Fruit fly (Drosophila melanogaster) whole organism, prepupa: ENCODE data around the gene CG43137.

Experiments used
- CG10631 ChIP-seq: fragments of 200-800 bp; sonication (Bioruptor generic); optimal IDR thresholded peaks from 2 replicates; lab custom pipeline; 2016; ENCODE audit warnings: missing biosample characterization, missing genetic modification characterization
- CG10669 ChIP-seq: fragments of 200-800 bp; sonication (Bioruptor generic); optimal IDR thresholded peaks from 3 replicates; lab custom pipeline; 2018; ENCODE audit warnings: missing biosample characterization, mild to moderate bottlenecking, missing genetic modification characterization, moderate library complexity
- CG11294 ChIP-seq: fragments of 200-800 bp; sonication (Bioruptor generic); IDR thresholded peaks from 2 replicates; pipeline ENCODE4 v1.3.6; 2022; ENCODE audit warnings: missing biosample characterization, missing genetic modification characterization
- CG11762 ChIP-seq: fragments of 200-800 bp; sonication (Bioruptor generic); optimal IDR thresholded peaks from 3 replicates; lab custom pipeline; 2016; ENCODE audit warnings: missing biosample characterization, missing genetic modification characterization; ENCODE audit not compliant: insufficient read depth
- CG1621 ChIP-seq: fragments of 200-800 bp; sonication (Bioruptor generic); optimal IDR thresholded peaks from 3 replicates; lab custom pipeline; 2018; ENCODE audit warnings: missing biosample characterization, mild to moderate bottlenecking, missing genetic modification characterization
- CG16779 ChIP-seq: fragments of 200-800 bp; sonication (Bioruptor generic); optimal IDR thresholded peaks from 3 replicates; lab custom pipeline; 2017; ENCODE audit warnings: missing biosample characterization, mild to moderate bottlenecking, missing genetic modification characterization
- CG31627 ChIP-seq: fragments of 200-800 bp; sonication (Bioruptor generic); optimal IDR thresholded peaks from 3 replicates; lab custom pipeline; 2016; ENCODE audit warnings: missing biosample characterization, missing genetic modification characterization
- CG32006 ChIP-seq: fragments of 200-800 bp; sonication (Bioruptor generic); optimal IDR thresholded peaks from 3 replicates; lab custom pipeline; 2017; ENCODE audit warnings: missing biosample characterization, mild to moderate bottlenecking, missing genetic modification characterization
- CG34406 ChIP-seq: fragments of 200-800 bp; sonication (Bioruptor generic); optimal IDR thresholded peaks from 3 replicates; lab custom pipeline; 2016; ENCODE audit warnings: missing biosample characterization, missing genetic modification characterization
- CG3919 ChIP-seq: fragments of 200-800 bp; sonication (Bioruptor generic); optimal IDR thresholded peaks from 3 replicates; lab custom pipeline; 2016; ENCODE audit warnings: missing biosample characterization, missing genetic modification characterization
- CG4318 ChIP-seq: fragments of 200-800 bp; sonication (Bioruptor generic); optimal IDR thresholded peaks from 3 replicates; lab custom pipeline; 2017; ENCODE audit warnings: missing biosample characterization, mild to moderate bottlenecking, missing genetic modification characterization
- CG6276 ChIP-seq: fragments of 200-800 bp; sonication (Bioruptor generic); optimal IDR thresholded peaks from 2 replicates; lab custom pipeline; 2017; ENCODE audit warnings: missing biosample characterization, mild to moderate bottlenecking, missing genetic modification characterization
- CG6808 ChIP-seq: fragments of 200-800 bp; sonication (Bioruptor generic); optimal IDR thresholded peaks from 3 replicates; lab custom pipeline; 2017; ENCODE audit warnings: missing biosample characterization, missing genetic modification characterization, mild to moderate bottlenecking, moderate library complexity, missing genetic modification reagents
- CG6854 ChIP-seq: fragments of 200-800 bp; sonication (Bioruptor generic); optimal IDR thresholded peaks from 2 replicates; lab custom pipeline; 2017; ENCODE audit warnings: missing biosample characterization, mild to moderate bottlenecking, missing genetic modification characterization
- CG7368 ChIP-seq: fragments of 200-800 bp; sonication (Bioruptor generic); optimal IDR thresholded peaks from 3 replicates; lab custom pipeline; 2016; ENCODE audit warnings: missing biosample characterization, missing genetic modification characterization
- CG8119 ChIP-seq: fragments of 200-800 bp; sonication (Bioruptor generic); IDR thresholded peaks from 3 replicates; pipeline ENCODE4 v1.3.6; 2022; ENCODE audit warnings: missing biosample characterization, missing genetic modification characterization
- CG8319 ChIP-seq: fragments of 200-800 bp; sonication (Bioruptor generic); optimal IDR thresholded peaks from 3 replicates; lab custom pipeline; 2016; ENCODE audit warnings: missing biosample characterization, missing genetic modification characterization
- CG8632 ChIP-seq: fragments of 200-800 bp; sonication (Bioruptor generic); optimal IDR thresholded peaks from 3 replicates; lab custom pipeline; 2016; ENCODE audit warnings: missing biosample characterization, missing genetic modification characterization
- CG9139 ChIP-seq: fragments of 200-800 bp; sonication (Bioruptor generic); optimal IDR thresholded peaks from 3 replicates; lab custom pipeline; 2017; ENCODE audit warnings: missing biosample characterization, mild to moderate bottlenecking, missing genetic modification characterization
- Eip75B ChIP-seq: fragments of 200-800 bp; sonication (Bioruptor generic); optimal IDR thresholded peaks from 3 replicates; lab custom pipeline; 2016; ENCODE audit warnings: missing biosample characterization, missing genetic modification characterization
- Eip78C ChIP-seq: fragments of 200-800 bp; sonication (Bioruptor generic); peaks from one replicate; lab custom pipeline; 2016; ENCODE audit warnings: missing biosample characterization, missing genetic modification characterization
- Ets96B ChIP-seq: fragments of 200-800 bp; optimal IDR thresholded peaks from 2 replicates; lab custom pipeline; 2019; ENCODE audit warnings: missing biosample characterization, mild to moderate bottlenecking, missing genetic modification characterization, moderate library complexity
- Gug ChIP-seq: fragments of 200-800 bp; sonication (Bioruptor generic); IDR thresholded peaks from 2 replicates; pipeline ENCODE4 v1.3.6; 2022; ENCODE audit warnings: missing biosample characterization, missing genetic modification characterization
- Hr4 ChIP-seq: fragments of 200-800 bp; sonication (Bioruptor generic); optimal IDR thresholded peaks from 3 replicates; lab custom pipeline; 2016; ENCODE audit warnings: missing biosample characterization, missing genetic modification characterization
- Met ChIP-seq: fragments of 200-800 bp; sonication (Bioruptor generic); optimal IDR thresholded peaks from 3 replicates; lab custom pipeline; 2016; ENCODE audit warnings: missing biosample characterization, missing genetic modification characterization
- OdsH ChIP-seq: fragments of 200-800 bp; sonication (Bioruptor generic); optimal IDR thresholded peaks from 3 replicates; lab custom pipeline; 2016; ENCODE audit warnings: missing biosample characterization, missing genetic modification characterization
- Sox15 ChIP-seq: fragments of 200-800 bp; sonication (Bioruptor generic); optimal IDR thresholded peaks from 3 replicates; lab custom pipeline; 2016; ENCODE audit warnings: missing biosample characterization, missing genetic modification characterization
- acj6 ChIP-seq: fragments of 200-800 bp; sonication (Bioruptor generic); optimal IDR thresholded peaks from 3 replicates; lab custom pipeline; 2016; ENCODE audit warnings: missing biosample characterization, missing genetic modification characterization
- dsx ChIP-seq: fragments of 200-800 bp; optimal IDR thresholded peaks from 3 replicates; lab custom pipeline; 2019; ENCODE audit warnings: missing biosample characterization, mild to moderate bottlenecking, missing genetic modification characterization, moderate library complexity; ENCODE audit not compliant: poor library complexity, severe bottlenecking
- eg ChIP-seq: fragments of 200-800 bp; sonication (Bioruptor generic); IDR thresholded peaks from 3 replicates; pipeline ENCODE4 v1.3.6; 2022; ENCODE audit warnings: missing biosample characterization, missing genetic modification characterization
- esn ChIP-seq: fragments of 200-800 bp; sonication (Bioruptor generic); optimal IDR thresholded peaks from 2 replicates; lab custom pipeline; 2016; ENCODE audit warnings: missing biosample characterization, mild to moderate bottlenecking, missing genetic modification characterization, moderate library complexity
- fd59A ChIP-seq: fragments of 200-800 bp; sonication (Bioruptor generic); optimal IDR thresholded peaks from 2 replicates; lab custom pipeline; 2017; ENCODE audit warnings: missing biosample characterization, mild to moderate bottlenecking, missing genetic modification characterization, missing genetic modification reagents
- fkh ChIP-seq: fragments of 200-800 bp; sonication (Bioruptor generic); optimal IDR thresholded peaks from 3 replicates; lab custom pipeline; 2017; ENCODE audit warnings: missing biosample characterization, mild to moderate bottlenecking, missing genetic modification characterization, moderate library complexity
- salr ChIP-seq, 2 experiments: fragments of 200-800 bp; sonication (Bioruptor generic); optimal IDR thresholded peaks; 3 replicates each; lab custom pipeline; 2016 to 2018; ENCODE audit warnings: missing biosample characterization in 2 of 2, missing genetic modification characterization in 2 of 2, mild to moderate bottlenecking in 1 of 2
- spab ChIP-seq: fragments of 200-800 bp; sonication (Bioruptor generic); optimal IDR thresholded peaks from 2 replicates; lab custom pipeline; 2017; ENCODE audit warnings: missing biosample characterization, mild to moderate bottlenecking, missing genetic modification characterization, missing genetic modification reagents
- ss ChIP-seq, 2 experiments: fragments of 200-800 bp; sonication (Bioruptor generic); optimal IDR thresholded peaks; 2 replicates in 1 of 2; 3 replicates in 1 of 2; lab custom pipeline; 2017 to 2018; ENCODE audit warnings: mild to moderate bottlenecking in 2 of 2, missing biosample characterization in 2 of 2, missing genetic modification characterization in 2 of 2, moderate library complexity in 1 of 2
- topi ChIP-seq: fragments of 200-800 bp; sonication (Bioruptor generic); optimal IDR thresholded peaks from 3 replicates; lab custom pipeline; 2016; ENCODE audit warnings: missing biosample characterization, missing genetic modification characterization
- vri ChIP-seq: fragments of 200-800 bp; sonication (Bioruptor generic); optimal IDR thresholded peaks from 3 replicates; lab custom pipeline; 2016; ENCODE audit warnings: missing biosample characterization, mild to moderate bottlenecking, missing genetic modification characterization

The CG43137 gene

DNA sequence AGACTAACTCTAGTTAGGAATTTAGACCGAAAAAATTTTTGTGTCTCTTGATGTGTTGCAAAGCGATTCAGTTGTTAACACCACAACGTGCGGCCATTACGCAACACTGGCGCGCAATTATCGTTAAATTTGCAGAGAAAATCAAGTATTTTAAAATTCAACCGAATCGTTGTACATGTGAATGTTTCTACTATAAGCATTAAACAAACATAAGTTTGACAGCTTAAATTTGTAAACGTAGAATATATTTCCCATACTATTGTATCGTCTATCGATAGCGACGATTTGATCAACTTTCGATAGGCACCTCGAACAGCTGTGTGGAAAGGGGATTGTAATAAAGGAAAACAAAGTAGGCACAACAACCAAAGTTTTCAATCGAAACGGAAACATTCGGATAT lies 14.6 kb upstream of the CG43137 start, which contains the start of the genes Usp30 and CG16721 (continued):
- TF ChIP-seq Sox15 (no peak), CG10631 (GFP tag; lab: Kevin White, UChicago) (peak; percentile 37), CG31627 (GFP tag; lab: Kevin White, UChicago) (peak; percentile 57), Gug (no peak), CG11294 (GFP tag; lab: Robert Waterston, UW) (no peak), ss (GFP tag; optimal IDR thresholded peaks at IDR 0.05; lab: Kevin White, UChicago) (no peak), acj6 (GFP tag; lab: Kevin White, UChicago) (peak; percentile 33), CG16779 (tag; lab: Kevin White, UChicago) (no peak), eg (GFP tag; lab: Robert Waterston, UW) (no peak), CG7368 (peak; percentile 7), CG10669 (no peak), CG11762 (GFP tag; lab: Kevin White, UChicago) (peak; percentile 23), CG6276 (GFP tag; lab: Kevin White, UChicago) (no peak), spab (GFP tag; lab: Kevin White, UChicago) (no peak), fkh (GFP tag; lab: Kevin White, UChicago) (no peak), vri (GFP tag; lab: Kevin White, UChicago) (no peak), CG8632 (peak; percentile 8), dsx (GFP tag; lab: Kevin White, UChicago) (peak; percentile 77), CG3919 (GFP tag; lab: Kevin White, UChicago) (peak; percentile 51), CG8319 (peak; percentile 4), Ets96B (peak; percentile 6), esn (GFP tag; lab: Kevin White, UChicago) (peak; percentile 69), Hr4 (GFP tag; lab: Kevin White, UChicago) (peak; percentile 10), salr (GFP tag; optimal IDR thresholded peaks at IDR 0.05; lab: Kevin White, UChicago) (no peak), CG4318 (GFP tag; lab: Kevin White, UChicago) (no peak), topi (GFP tag; lab: Kevin White, UChicago) (peak; percentile 65), fd59A (GFP tag; lab: Kevin White, UChicago) (peak; percentile 20), Eip75B (GFP tag; lab: Kevin White, UChicago) (no peak), CG6854 (GFP tag; lab: Kevin White, UChicago) (no peak)

DNA sequence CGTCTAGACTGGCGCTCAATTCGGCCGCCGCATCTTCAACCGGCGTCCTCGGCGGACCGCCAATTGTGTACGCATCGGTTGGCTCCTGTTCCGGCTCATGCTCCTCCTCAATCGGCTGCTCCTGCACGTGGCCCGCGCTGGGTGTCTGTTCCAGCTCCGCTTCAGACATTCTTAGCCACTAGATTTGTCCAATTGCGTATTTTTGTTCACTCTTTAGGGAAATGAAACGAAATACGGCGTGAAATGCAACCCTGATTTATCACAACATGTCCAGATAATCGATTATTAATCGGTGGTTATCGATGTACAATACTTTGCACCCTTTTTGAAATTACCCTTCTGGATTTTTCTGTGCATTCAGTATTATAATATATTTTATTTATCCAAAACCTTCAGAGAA lies 11.6 kb upstream of the CG43137 start, which contains the start of gene mof:
Gene mof (minus strand): TSS at position 270 of the 400 bp plus-strand sequence.
- TF ChIP-seq CG1621 (tag; lab: Kevin White, UChicago) (peak; percentile 90), esn (GFP tag; lab: Kevin White, UChicago) (no peak), Eip78C (GFP tag; lab: Kevin White, UChicago) (peak; percentile 13)

DNA sequence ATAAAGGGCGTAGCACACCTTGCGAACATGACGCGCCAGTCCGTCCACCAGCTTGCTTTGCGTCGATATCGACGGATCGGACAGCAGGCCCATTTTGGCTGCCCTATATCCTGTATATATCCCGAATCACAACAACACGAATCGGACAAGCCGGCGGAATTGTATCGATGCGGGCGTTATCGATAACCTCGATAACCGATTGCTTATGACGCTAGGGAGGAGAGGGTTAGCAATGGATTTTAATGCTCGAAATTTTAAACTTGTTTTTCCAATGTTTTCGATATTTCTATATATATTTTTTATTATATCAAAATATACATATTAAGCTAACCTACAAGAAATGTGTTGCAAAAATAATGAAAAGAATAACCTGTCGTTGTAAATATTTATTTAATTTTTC lies 8.2 kb upstream of the CG43137 start, which contains the start of gene GAA1:
Gene GAA1 (minus strand): TSS at position 194 of the 400 bp plus-strand sequence.
- TF ChIP-seq Met = no peak
- peak; percentile 2 for TF ChIP-seq CG1621 (tag; lab: Kevin White, UChicago)

DNA sequence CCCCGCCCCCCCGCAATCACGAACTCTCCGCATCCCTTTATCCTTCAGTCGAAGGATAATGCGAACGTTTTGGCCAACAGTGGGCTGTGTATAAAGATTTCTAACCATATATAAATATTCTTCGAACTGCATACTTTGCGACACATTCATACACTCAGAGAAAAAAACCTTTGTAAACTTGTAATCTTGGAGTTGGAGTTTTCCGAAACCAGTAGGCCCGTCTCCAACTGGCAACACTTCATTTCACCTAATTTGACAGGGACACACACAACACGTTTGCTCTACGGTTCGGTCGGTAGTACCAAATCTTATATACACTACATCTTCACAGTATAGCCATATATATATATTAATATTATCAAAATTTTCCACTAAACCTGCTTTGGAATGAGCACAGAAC lies 3.8 kb upstream of the CG43137 start, which contains the start of gene CG15764:
Gene CG15764 (plus strand): TSS at position 301 of the 400 bp plus-strand sequence.
- TF ChIP-seq Hr4 (GFP tag; lab: Kevin White, UChicago) = no peak
- no peak for TF ChIP-seq Ets96B
- no peak for TF ChIP-seq CG9139 (GFP tag; lab: Kevin White, UChicago)
- TF ChIP-seq ss (GFP tag; optimal IDR thresholded peaks at IDR 0.05; lab: Kevin White, UChicago) = no peak

DNA sequence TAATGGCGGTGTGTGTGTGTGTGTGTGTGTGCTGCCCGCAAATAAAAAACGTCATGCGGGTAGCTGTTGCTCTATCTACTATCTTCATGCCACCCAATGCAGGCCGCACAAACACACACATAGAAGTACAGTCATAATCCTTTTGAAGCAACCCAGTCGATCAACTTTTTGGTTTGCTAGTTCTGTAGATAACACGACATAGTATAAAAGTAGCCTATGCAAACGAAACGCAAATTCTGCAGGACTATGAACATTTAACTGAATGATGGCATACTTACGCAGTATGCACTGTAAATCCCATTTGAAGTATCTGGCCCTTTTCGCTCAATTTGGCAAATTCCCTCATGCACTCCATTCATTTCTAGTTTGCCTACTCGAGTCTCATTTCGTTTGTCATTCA lies 1.1 kb upstream of the CG43137 start:
- TF ChIP-seq CG6808 (GFP tag; lab: Kevin White, UChicago) (no peak), CG34406 (GFP tag; lab: Kevin White, UChicago) (no peak), Eip78C (GFP tag; lab: Kevin White, UChicago) (peak; percentile 11), CG32006 (GFP tag; lab: Kevin White, UChicago) (peak; percentile 26), CG8119 (GFP tag; lab: Robert Waterston, UW) (0 out of 3 replicates have a peak, but pooled peaks have one; percentile 16), OdsH (GFP tag; lab: Kevin White, UChicago) (no peak), eg (GFP tag; lab: Robert Waterston, UW) (no peak), Ets96B (no peak), CG6276 (GFP tag; lab: Kevin White, UChicago) (no peak)
- TF ChIP-seq, all 60 proteins: peak for 3
